Fruit fly (Drosophila melanogaster) whole organism, embryonic: ENCODE results near the gene Prim2.

ENCODE experiments used
- ATbp ChIP-seq: fragments of 200-800 bp; sonication (Bioruptor generic); optimal IDR thresholded peaks from 2 replicates; lab custom pipeline; 2017; ENCODE audit warnings: missing biosample characterization, mild to moderate bottlenecking, missing genetic modification characterization, missing genetic modification reagents
- C15 ChIP-seq: fragments of 200-800 bp; sonication (Bioruptor generic); IDR thresholded peaks from 3 replicates; pipeline ENCODE4 v1.3.6; 2022; ENCODE audit warnings: missing biosample characterization, missing genetic modification characterization
- CG1024 ChIP-seq: fragments of 200-800 bp; sonication (Bioruptor generic); IDR thresholded peaks from 2 replicates; pipeline ENCODE4 v1.3.6; 2022; ENCODE audit warnings: missing biosample characterization, missing genetic modification characterization
- CG12299 ChIP-seq: fragments of 200-800 bp; sonication (Bioruptor generic); optimal IDR thresholded peaks from 2 replicates; lab custom pipeline; 2018; ENCODE audit warnings: missing biosample characterization, mild to moderate bottlenecking, missing genetic modification characterization
- CG13287 ChIP-seq: fragments of 200-800 bp; sonication (Bioruptor generic); IDR thresholded peaks from 2 replicates; pipeline ENCODE4 v1.3.6; 2022; ENCODE audit warnings: missing biosample characterization, missing genetic modification characterization; ENCODE audit not compliant: partially characterized antibody
- CG16779 ChIP-seq: fragments of 200-800 bp; sonication (Bioruptor generic); IDR thresholded peaks from 2 replicates; pipeline ENCODE4 v1.3.6; 2022; ENCODE audit warnings: missing biosample characterization, missing genetic modification characterization
- CG17829 ChIP-seq: fragments of 200-800 bp; optimal IDR thresholded peaks from 2 replicates; lab custom pipeline; 2019; ENCODE audit warnings: missing biosample characterization, mild to moderate bottlenecking, missing genetic modification characterization, moderate library complexity
- CG31224 ChIP-seq: fragments of 200-800 bp; sonication (Bioruptor generic); IDR thresholded peaks from 2 replicates; pipeline ENCODE4 v1.3.6; 2022; ENCODE audit warnings: missing biosample characterization, missing genetic modification characterization
- CG33213 ChIP-seq: fragments of 200-800 bp; sonication (Bioruptor generic); optimal IDR thresholded peaks from 3 replicates; lab custom pipeline; 2016; ENCODE audit warnings: missing biosample characterization, missing genetic modification characterization
- CG3726 ChIP-seq: fragments of 200-800 bp; sonication (Bioruptor generic); IDR thresholded peaks from 3 replicates; pipeline ENCODE4, ENCODE4 v1.3.6; 2022; ENCODE audit warnings: missing biosample characterization, missing genetic modification characterization
- CG4820 ChIP-seq: fragments of 200-800 bp; sonication (Bioruptor generic); optimal IDR thresholded peaks from 3 replicates; lab custom pipeline; 2016; ENCODE audit warnings: missing biosample characterization, missing genetic modification characterization
- CG6765 ChIP-seq: fragments of 200-800 bp; sonication (Bioruptor generic); optimal IDR thresholded peaks from 3 replicates; lab custom pipeline; 2017; ENCODE audit warnings: missing biosample characterization, mild to moderate bottlenecking, missing genetic modification characterization
- CG7271 ChIP-seq: fragments of 200-800 bp; sonication (Bioruptor generic); optimal IDR thresholded peaks from 2 replicates; lab custom pipeline; 2018; ENCODE audit warnings: missing biosample characterization, mild to moderate bottlenecking, missing genetic modification characterization, moderate library complexity
- CG7745 ChIP-seq: fragments of 200-800 bp; sonication (Bioruptor generic); optimal IDR thresholded peaks from 2 replicates; lab custom pipeline; 2018; ENCODE audit warnings: missing biosample characterization, mild to moderate bottlenecking, missing genetic modification characterization, moderate library complexity
- CG8089 ChIP-seq: fragments of 200-800 bp; sonication (Bioruptor generic); optimal IDR thresholded peaks from 3 replicates; lab custom pipeline; 2016; ENCODE audit warnings: missing biosample characterization, missing genetic modification characterization
- CG9609 ChIP-seq: fragments of 200-800 bp; sonication (Bioruptor generic); optimal IDR thresholded peaks from 3 replicates; lab custom pipeline; 2016; ENCODE audit warnings: missing biosample characterization, missing genetic modification characterization
- CG9727 ChIP-seq: fragments of 200-800 bp; sonication (Bioruptor generic); optimal IDR thresholded peaks from 3 replicates; lab custom pipeline; 2017; ENCODE audit warnings: missing biosample characterization, mild to moderate bottlenecking, missing genetic modification characterization
- Dbx ChIP-seq: fragments of 200-800 bp; sonication (Bioruptor generic); IDR thresholded peaks from 3 replicates; pipeline ENCODE4 v1.3.6; 2022; ENCODE audit warnings: missing biosample characterization, missing genetic modification characterization
- Dip3 ChIP-seq: fragments of 200-800 bp; sonication (Bioruptor generic); optimal IDR thresholded peaks from 3 replicates; lab custom pipeline; 2016; ENCODE audit warnings: missing biosample characterization, missing genetic modification characterization
- Doc2 ChIP-seq: fragments of 200-800 bp; sonication (Bioruptor generic); IDR thresholded peaks from 2 replicates; pipeline ENCODE4 v1.3.6; 2022; ENCODE audit warnings: missing biosample characterization, missing genetic modification characterization
- H15 ChIP-seq: fragments of 200-800 bp; sonication (Bioruptor generic); IDR thresholded peaks from 3 replicates; pipeline ENCODE4 v1.3.6; 2022; ENCODE audit warnings: missing biosample characterization, missing genetic modification characterization
- Hey ChIP-seq: fragments of 200-800 bp; sonication (Bioruptor generic); optimal IDR thresholded peaks from 3 replicates; lab custom pipeline; 2018; ENCODE audit warnings: missing biosample characterization, mild to moderate bottlenecking, missing genetic modification characterization
- Kr ChIP-seq: fragments of 200-800 bp; sonication (Bioruptor generic); optimal IDR thresholded peaks from 2 replicates; lab custom pipeline; 2017; ENCODE audit warnings: missing biosample characterization, mild to moderate bottlenecking, missing genetic modification characterization
- Lhr ChIP-seq: fragments of 200-800 bp; sonication (Bioruptor generic); optimal IDR thresholded peaks from 3 replicates; lab custom pipeline; 2017; ENCODE audit warnings: mild to moderate bottlenecking, missing biosample characterization, missing genetic modification reagents, missing genetic modification characterization
- MESR4 ChIP-seq: fragments of 200-800 bp; sonication (Bioruptor generic); optimal IDR thresholded peaks from 2 replicates; lab custom pipeline; 2018; ENCODE audit warnings: missing biosample characterization, mild to moderate bottlenecking, missing genetic modification characterization, moderate library complexity
- Nf-YB ChIP-seq: fragments of 200-800 bp; sonication (Bioruptor generic); optimal IDR thresholded peaks from 3 replicates; lab custom pipeline; 2019; ENCODE audit warnings: missing biosample characterization, mild to moderate bottlenecking, missing genetic modification characterization, moderate library complexity
- Scr ChIP-seq: fragments of 200-800 bp; sonication (Bioruptor generic); IDR thresholded peaks from 2 replicates; pipeline ENCODE4 v1.3.6; 2022; ENCODE audit warnings: missing biosample characterization, missing genetic modification characterization; ENCODE audit not compliant: partially characterized antibody
- Side ChIP-seq: fragments of 200-800 bp; sonication (Bioruptor generic); optimal IDR thresholded peaks from 2 replicates; lab custom pipeline; 2016; ENCODE audit warnings: missing biosample characterization, missing genetic modification characterization
- YL-1 ChIP-seq: fragments of 200-800 bp; sonication (Bioruptor generic); optimal IDR thresholded peaks from 3 replicates; lab custom pipeline; 2017; ENCODE audit warnings: missing biosample characterization, mild to moderate bottlenecking, missing genetic modification characterization
- btn ChIP-seq: fragments of 200-800 bp; sonication (Bioruptor generic); optimal IDR thresholded peaks from 2 replicates; lab custom pipeline; 2016; ENCODE audit warnings: missing biosample characterization, missing genetic modification characterization
- cad ChIP-seq: fragments of >200 bp; optimal IDR thresholded peaks from 2 replicates; lab custom pipeline; 2017; ENCODE audit warnings: missing biosample characterization, missing genetic modification characterization
- cg ChIP-seq: fragments of 200-800 bp; sonication (Bioruptor generic); optimal IDR thresholded peaks from 3 replicates; lab custom pipeline; 2019; ENCODE audit warnings: missing biosample characterization, mild to moderate bottlenecking, missing genetic modification characterization, moderate library complexity
- chn ChIP-seq: fragments of 200-800 bp; sonication (Bioruptor generic); optimal IDR thresholded peaks from 2 replicates; lab custom pipeline; 2016; ENCODE audit warnings: missing biosample characterization, missing genetic modification characterization
- cwo ChIP-seq: fragments of 200-800 bp; sonication (Bioruptor generic); optimal IDR thresholded peaks from 3 replicates; lab custom pipeline; 2017; ENCODE audit warnings: missing biosample characterization, missing genetic modification characterization, mild to moderate bottlenecking, moderate library complexity, missing genetic modification reagents
- dati ChIP-seq: fragments of 200-800 bp; sonication (Bioruptor generic); IDR thresholded peaks from 2 replicates; pipeline ENCODE4 v1.3.6; 2022; ENCODE audit warnings: missing biosample characterization, missing genetic modification characterization
- ewg ChIP-seq: fragments of 200-800 bp; sonication (Bioruptor generic); optimal IDR thresholded peaks from 3 replicates; lab custom pipeline; 2017; ENCODE audit warnings: mild to moderate bottlenecking, missing biosample characterization, missing genetic modification reagents, missing genetic modification characterization
- fd96Cb ChIP-seq: fragments of 200-800 bp; sonication (Bioruptor generic); optimal IDR thresholded peaks from 2 replicates; lab custom pipeline; 2018; ENCODE audit warnings: missing biosample characterization, mild to moderate bottlenecking, missing genetic modification characterization, moderate library complexity
- ftz-f1 ChIP-seq: fragments of 200-800 bp; sonication (Bioruptor generic); optimal IDR thresholded peaks from 2 replicates; lab custom pipeline; 2016; ENCODE audit warnings: missing biosample characterization, missing genetic modification characterization
- grau ChIP-seq: fragments of 200-800 bp; optimal IDR thresholded peaks from 3 replicates; lab custom pipeline; 2019; ENCODE audit warnings: missing biosample characterization, mild to moderate bottlenecking, missing genetic modification characterization, moderate library complexity
- insv ChIP-seq, 2 experiments: fragments of 200-800 bp; sonication (Bioruptor generic); optimal IDR thresholded peaks; 3 replicates each; lab custom pipeline; 2016 to 2018; ENCODE audit warnings: missing biosample characterization in 2 of 2, missing genetic modification characterization in 2 of 2
- kni ChIP-seq: fragments of 200-800 bp; sonication (Bioruptor generic); optimal IDR thresholded peaks from 3 replicates; lab custom pipeline; 2017; ENCODE audit warnings: mild to moderate bottlenecking, missing biosample characterization, missing genetic modification reagents, missing genetic modification characterization
- pb ChIP-seq: fragments of 200-800 bp; sonication (Bioruptor generic); optimal IDR thresholded peaks from 3 replicates; lab custom pipeline; 2016; ENCODE audit warnings: missing biosample characterization, missing genetic modification characterization
- pfk ChIP-seq: fragments of 200-800 bp; sonication (Bioruptor generic); optimal IDR thresholded peaks from 2 replicates; lab custom pipeline; 2018; ENCODE audit warnings: missing biosample characterization, mild to moderate bottlenecking, missing genetic modification characterization, moderate library complexity
- row ChIP-seq: fragments of 200-800 bp; sonication (Bioruptor generic); IDR thresholded peaks from 3 replicates; pipeline ENCODE4 v1.3.6; 2022; ENCODE audit warnings: missing biosample characterization, missing genetic modification characterization
- sd ChIP-seq: fragments of 200-800 bp; sonication (Bioruptor generic); optimal IDR thresholded peaks from 3 replicates; lab custom pipeline; 2018; ENCODE audit warnings: missing biosample characterization, mild to moderate bottlenecking, missing genetic modification characterization, moderate library complexity
- sens-2 ChIP-seq: fragments of 200-800 bp; sonication (Bioruptor generic); IDR thresholded peaks from 2 replicates; pipeline ENCODE4 v1.3.6; 2022; ENCODE audit warnings: missing biosample characterization, missing genetic modification characterization
- sug ChIP-seq: fragments of 200-800 bp; optimal IDR thresholded peaks from 2 replicates; lab custom pipeline; 2019; ENCODE audit warnings: missing biosample characterization, mild to moderate bottlenecking, missing genetic modification characterization, moderate library complexity
- tin ChIP-seq: fragments of 200-800 bp; sonication (Bioruptor generic); optimal IDR thresholded peaks from 3 replicates; lab custom pipeline; 2016; ENCODE audit warnings: missing biosample characterization, missing genetic modification characterization
- tx ChIP-seq: fragments of 200-800 bp; sonication (Bioruptor generic); optimal IDR thresholded peaks from 2 replicates; lab custom pipeline; 2016; ENCODE audit warnings: missing biosample characterization, missing genetic modification characterization

The Prim2 gene

DNA sequence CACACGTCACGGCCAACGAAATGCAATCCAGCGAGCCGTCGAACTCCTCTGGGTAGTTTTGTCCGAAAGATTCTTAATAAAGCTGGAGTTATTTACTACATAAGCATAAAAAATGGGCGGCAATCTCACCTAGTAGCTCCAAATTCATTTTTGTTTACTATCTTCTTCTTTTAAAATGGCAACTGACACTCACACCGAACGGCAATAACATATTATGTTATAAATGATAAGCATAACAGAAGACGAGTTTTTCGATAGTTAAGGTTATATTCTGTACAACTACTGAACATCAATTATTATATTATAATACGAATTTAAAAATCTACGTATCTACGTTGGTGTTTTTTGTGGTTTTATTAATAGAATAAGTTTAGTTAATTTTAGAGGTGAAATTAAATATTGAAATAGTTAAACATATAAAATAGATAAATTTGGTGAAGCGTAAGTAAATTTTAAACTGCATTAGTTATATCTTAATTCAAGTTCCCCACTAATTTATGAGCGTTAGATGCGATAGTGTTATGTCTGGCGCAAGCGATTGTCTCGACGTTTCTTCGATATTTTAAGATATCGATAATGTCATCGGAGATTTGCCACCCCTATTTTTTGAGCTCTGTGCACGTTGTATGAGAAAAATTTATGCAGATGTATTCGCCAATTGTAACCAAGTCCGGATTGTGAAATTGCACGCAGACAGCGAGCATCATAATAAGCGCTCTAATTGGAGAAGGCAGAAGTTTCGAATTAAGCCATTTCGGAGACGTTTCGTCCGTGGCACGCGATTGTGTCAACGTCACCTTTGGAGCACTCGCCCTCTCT lies 13.4 kb downstream of the Prim2 start, which contains the start of the genes Rbbp5 and eRF1 (continued):
- TF ChIP-seq tx (GFP tag; lab: Kevin White, UChicago) (peak; percentile 60), H15 (peak; percentile 70; the same call in 1 of the 3 replicates), CG3726 (peak; percentile 59; the same call in 1 of the 3 replicates), Nf-YB (GFP tag; lab: Kevin White, UChicago) (peak; percentile 44), CG12299 (tag; lab: Kevin White, UChicago) (peak; percentile 58), ATbp (GFP tag; lab: Kevin White, UChicago) (no peak), btn (GFP tag; lab: Kevin White, UChicago) (no peak), ewg (peak; percentile 48), kni (GFP tag; lab: Kevin White, UChicago) (no peak), Scr (GFP tag; lab: Robert Waterston, UW) (peak; percentile 94), sd (tag; lab: Kevin White, UChicago) (no peak), CG8089 (GFP tag; lab: Kevin White, UChicago) (peak; percentile 44), Side (GFP tag; lab: Kevin White, UChicago) (peak; percentile 47), CG33213 (GFP tag; lab: Kevin White, UChicago) (peak; percentile 51), CG9727 (GFP tag; lab: Kevin White, UChicago) (peak; percentile 77), sug (peak; percentile 81), MESR4 (peak; percentile 88), CG16779 (GFP tag; lab: Robert Waterston, UW) (no peak), Lhr (GFP tag; lab: Kevin White, UChicago) (peak; percentile 56), Kr (no peak), CG7745 (no peak), Hey (tag; lab: Kevin White, UChicago) (no peak), insv (GFP tag; optimal IDR thresholded peaks at IDR 0.05; lab: Kevin White, UChicago) (peak in 1 of 2 experiments; percentile 47), CG9609 (GFP tag; lab: Kevin White, UChicago) (peak; percentile 55), YL-1 (GFP tag; lab: Kevin White, UChicago) (peak; percentile 47), CG13287 (GFP tag; lab: Robert Waterston, UW) (peak; percentile 86), C15 (peak; percentile 66; the same call in 1 of the 3 replicates), fd96Cb (peak; percentile 58), cad (GFP tag; lab: Kevin White, UChicago) (no peak), Dbx (GFP tag; lab: Robert Waterston, UW) (peak; percentile 93), ftz-f1 (GFP tag; lab: Kevin White, UChicago) (no peak), sens-2 (GFP tag; lab: Robert Waterston, UW) (no peak), CG31224 (no peak; the same call in 1 of the 2 replicates), CG6765 (no peak), CG1024 (GFP tag; lab: Robert Waterston, UW) (peak; percentile 42; the same call in 1 of the 2 replicates), dati (GFP tag; lab: Robert Waterston, UW) (no peak), CG17829 (tag; lab: Kevin White, UChicago) (peak; percentile 79), cg (GFP tag; lab: Kevin White, UChicago) (no peak), tin (GFP tag; lab: Kevin White, UChicago) (peak; percentile 82), CG7271 (tag; lab: Kevin White, UChicago) (no peak), grau (tag; lab: Kevin White, UChicago) (peak; percentile 81), CG4820 (GFP tag; lab: Kevin White, UChicago) (peak; percentile 73), Doc2 (no peak), chn (peak; percentile 71), cwo (GFP tag; lab: Kevin White, UChicago) (peak; percentile 33), pfk (GFP tag; lab: Kevin White, UChicago) (no peak), pb (GFP tag; lab: Kevin White, UChicago) (no peak), Dip3 (peak; percentile 51), row (GFP tag; lab: Robert Waterston, UW) (peak; percentile 92)
